Worm (Caenorhabditis elegans) whole organism, young adult: ENCODE results near the gene F33A8.7.

ENCODE experiments used
- gei-17 ChIP-seq: fragments of 200-800 bp; sonication (Bioruptor generic); optimal IDR thresholded peaks from 2 replicates; lab custom pipeline; 2018; ENCODE audit warnings: mild to moderate bottlenecking, missing genetic modification characterization, missing compliant biosample characterization
- him-1 ChIP-seq: sonication (generic microtip); optimal IDR thresholded peaks from 2 replicates; lab custom pipeline; 2016; ENCODE audit warnings: missing genotype, missing genetic modification reagents, missing genetic modification characterization, missing compliant biosample characterization

- TF ChIP-seq gei-17 (GFP tag; lab: Kevin White, UChicago) (no peak), him-1 (tag; lab: Kevin White, UChicago) (no peak)
Observed at ce11 chrII:10999109-10999508, 26.4 kb downstream of the F33A8.7 start.
